Worm (Caenorhabditis elegans) whole organism, L1 larva: Measurements from ENCODE around the gene Y49E10.21.
A peak's percentile ranks its signal among the peaks of the same experiment; 100 is the strongest.

Experiments
- C04F5.9 ChIP-seq: sonication (generic microtip); optimal IDR thresholded peaks from 2 replicates; lab custom pipeline; 2016; ENCODE audit warnings: missing genetic modification characterization, missing compliant biosample characterization
- C16A3.4 ChIP-seq: fragments of 150-350 bp; optimal IDR thresholded peaks from 2 replicates; lab custom pipeline; 2014; ENCODE audit warnings: missing biosample characterization, missing genetic modification characterization
- F16B12.6 ChIP-seq: fragments of 150-350 bp; optimal IDR thresholded peaks from 2 replicates; lab custom pipeline; 2014; ENCODE audit warnings: missing biosample characterization, missing genetic modification characterization
- Y116A8C.19 ChIP-seq: sonication (generic microtip); optimal IDR thresholded peaks from 2 replicates; lab custom pipeline; 2016; ENCODE audit warnings: missing compliant biosample characterization, missing genetic modification characterization, borderline replicate concordance
- ceh-63 ChIP-seq: fragments of 200-800 bp; sonication (Bioruptor generic); optimal IDR thresholded peaks from 2 replicates; lab custom pipeline; 2018; ENCODE audit warnings: mild to moderate bottlenecking, missing genetic modification characterization, missing compliant biosample characterization
- ceh-82 ChIP-seq, 3 experiments: fragments of 150-350 bp in 1 of 3; sonication (generic microtip) in 2 of 3; optimal IDR thresholded peaks; 2 replicates each; lab custom pipeline; 2014 to 2017; ENCODE audit warnings: missing biosample characterization in 3 of 3, missing genetic modification characterization in 3 of 3
- ces-1 ChIP-seq: fragments of 150-350 bp; optimal IDR thresholded peaks from 2 replicates; lab custom pipeline; 2014; ENCODE audit warnings: missing biosample characterization, missing genetic modification reagents, missing genetic modification characterization
- dpl-1 ChIP-seq, 3 experiments: fragments of 150-350 bp in 2 of 3; sonication (generic microtip) in 1 of 3; optimal IDR thresholded peaks; 2 replicates each; lab custom pipeline; 2014 to 2017; ENCODE audit warnings: missing biosample characterization in 3 of 3, missing genetic modification characterization in 3 of 3, missing genetic modification reagents in 3 of 3
- dsc-1 ChIP-seq: sonication (generic microtip); optimal IDR thresholded peaks from 2 replicates; lab custom pipeline; 2016; ENCODE audit warnings: mild to moderate bottlenecking, missing genetic modification characterization, missing compliant biosample characterization
- efl-1 ChIP-seq, 4 experiments: fragments of 150-350 bp; optimal IDR thresholded peaks in 3 of 4; peaks in 1 of 4; 1 replicate in 1 of 4; 2 replicates in 3 of 4; lab custom pipeline; 2014; ENCODE audit warnings: missing biosample characterization in 2 of 4, missing genetic modification characterization in 2 of 4, missing genetic modification reagents in 2 of 4
- elt-2 ChIP-seq: sonication (generic microtip); optimal IDR thresholded peaks from 2 replicates; lab custom pipeline; 2016; ENCODE audit warnings: missing genetic modification characterization, mild to moderate bottlenecking, inconsistent platforms, missing compliant biosample characterization, missing genetic modification reagents
- elt-3 ChIP-seq, 6 experiments: fragments of 150-350 bp in 1 of 6; sonication (generic microtip); optimal IDR thresholded peaks; 2 replicates each; lab custom pipeline; 2017 to 2018; ENCODE audit warnings: missing biosample characterization in 6 of 6, missing genetic modification characterization in 6 of 6, inconsistent platforms in 1 of 6
- fkh-10 ChIP-seq: sonication (generic microtip); optimal IDR thresholded peaks from 2 replicates; lab custom pipeline; 2017; ENCODE audit warnings: missing biosample characterization, missing genetic modification reagents, missing genetic modification characterization
- fkh-4 ChIP-seq: sonication (generic microtip); optimal IDR thresholded peaks from 2 replicates; lab custom pipeline; 2016; ENCODE audit warnings: missing compliant biosample characterization, missing genetic modification characterization, borderline replicate concordance
- fkh-8 ChIP-seq: sonication (generic microtip); optimal IDR thresholded peaks from 2 replicates; lab custom pipeline; 2016; ENCODE audit warnings: mild to moderate bottlenecking, missing genetic modification characterization, missing compliant biosample characterization
- fos-1 ChIP-seq: fragments of 150-350 bp; optimal IDR thresholded peaks from 2 replicates; lab custom pipeline; 2014; ENCODE audit warnings: missing biosample characterization, missing genetic modification characterization
- lin-14 ChIP-seq: fragments of 200-800 bp; sonication (Bioruptor generic); optimal IDR thresholded peaks from 2 replicates; lab custom pipeline; 2018; ENCODE audit warnings: mild to moderate bottlenecking, missing genetic modification characterization, moderate library complexity, missing compliant biosample characterization
- lin-35 ChIP-seq, 2 experiments: fragments of 150-350 bp; optimal IDR thresholded peaks; 2 replicates each; lab custom pipeline; 2014; ENCODE audit warnings: missing biosample characterization in 2 of 2, missing genetic modification characterization in 2 of 2, missing genetic modification reagents in 2 of 2
- lir-3 ChIP-seq: sonication (generic microtip); optimal IDR thresholded peaks from 2 replicates; lab custom pipeline; 2016; ENCODE audit warnings: mild to moderate bottlenecking, missing genetic modification characterization, moderate library complexity, missing compliant biosample characterization; ENCODE audit not compliant: poor library complexity
- lsy-2 ChIP-seq, 2 experiments: fragments of 150-350 bp; optimal IDR thresholded peaks; 2 replicates each; lab custom pipeline; 2014; ENCODE audit warnings: missing biosample characterization in 2 of 2, missing genetic modification characterization in 2 of 2
- mab-9 ChIP-seq: fragments of 200-800 bp; sonication (Bioruptor generic); IDR thresholded peaks from 2 replicates; pipeline ENCODE4 v1.3.6; 2022; ENCODE audit warnings: missing genetic modification reagents, missing genetic modification characterization, missing compliant biosample characterization
- mdl-1 ChIP-seq, 2 experiments: fragments of 150-350 bp; optimal IDR thresholded peaks; 2 replicates each; lab custom pipeline; 2014 to 2017; ENCODE audit warnings: missing biosample characterization in 2 of 2, missing genetic modification characterization in 2 of 2, inconsistent platforms in 1 of 2
- mef-2 ChIP-seq: fragments of 150-350 bp; optimal IDR thresholded peaks from 2 replicates; lab custom pipeline; 2014; ENCODE audit warnings: missing biosample characterization, missing genetic modification characterization
- mep-1 ChIP-seq: fragments of 150-350 bp; optimal IDR thresholded peaks from 2 replicates; lab custom pipeline; 2014; ENCODE audit warnings: missing biosample characterization, missing genetic modification characterization
- nhr-12 ChIP-seq: sonication (generic microtip); optimal IDR thresholded peaks from 2 replicates; lab custom pipeline; 2017; ENCODE audit warnings: missing biosample characterization, missing genetic modification characterization
- nhr-19 ChIP-seq: fragments of 200-800 bp; sonication (Bioruptor generic); conservative IDR thresholded peaks from 2 replicates; pipeline ENCODE4 v1.3.6; 2022; ENCODE audit warnings: missing genetic modification characterization, missing compliant biosample characterization
- nhr-28 ChIP-seq: fragments of 150-350 bp; optimal IDR thresholded peaks from 2 replicates; lab custom pipeline; 2014; ENCODE audit warnings: missing biosample characterization, missing genetic modification characterization
- nhr-47 ChIP-seq: sonication (generic microtip); optimal IDR thresholded peaks from 2 replicates; lab custom pipeline; 2016; ENCODE audit warnings: mild to moderate bottlenecking, missing genetic modification characterization, moderate library complexity, missing compliant biosample characterization
- nhr-77 ChIP-seq: fragments of 150-350 bp; optimal IDR thresholded peaks from 2 replicates; lab custom pipeline; 2014; ENCODE audit warnings: missing biosample characterization, missing genetic modification characterization
- nhr-85 ChIP-seq: sonication (generic microtip); peaks from one replicate; lab custom pipeline; 2016; ENCODE audit warnings: missing genetic modification characterization, inconsistent platforms, missing compliant biosample characterization
- nhr-90 ChIP-seq: sonication (generic microtip); optimal IDR thresholded peaks from 2 replicates; lab custom pipeline; 2016; ENCODE audit warnings: mild to moderate bottlenecking, missing genetic modification characterization, missing compliant biosample characterization; ENCODE audit not compliant: poor library complexity
- pag-3 ChIP-seq: sonication (generic microtip); optimal IDR thresholded peaks from 2 replicates; lab custom pipeline; 2017; ENCODE audit warnings: missing genetic modification characterization, mild to moderate bottlenecking, missing compliant biosample characterization, antibody characterized with exemption, borderline replicate concordance; ENCODE audit not compliant: insufficient read depth
- skn-1 ChIP-seq: fragments of 150-350 bp; optimal IDR thresholded peaks from 2 replicates; lab custom pipeline; 2014; ENCODE audit warnings: missing biosample characterization, missing genetic modification characterization
- snpc-4 ChIP-seq: fragments of 150-350 bp; optimal IDR thresholded peaks from 2 replicates; lab custom pipeline; 2014; ENCODE audit warnings: missing biosample characterization, missing genetic modification characterization
- snu-23 ChIP-seq: sonication (generic microtip); optimal IDR thresholded peaks from 2 replicates; lab custom pipeline; 2016; ENCODE audit warnings: missing genetic modification characterization, missing compliant biosample characterization
- swsn-7 ChIP-seq: sonication (generic microtip); optimal IDR thresholded peaks from 2 replicates; lab custom pipeline; 2016; ENCODE audit warnings: missing genetic modification characterization, missing compliant biosample characterization
- tbx-2 ChIP-seq: sonication (generic microtip); optimal IDR thresholded peaks from 2 replicates; lab custom pipeline; 2016; ENCODE audit warnings: missing genetic modification characterization, missing compliant biosample characterization
- unc-86 ChIP-seq: sonication (generic microtip); optimal IDR thresholded peaks from 2 replicates; lab custom pipeline; 2016; ENCODE audit warnings: missing genetic modification characterization, missing compliant biosample characterization
- unc-98 ChIP-seq: fragments of 200-800 bp; sonication (Bioruptor generic); IDR thresholded peaks from 2 replicates; pipeline ENCODE4 v1.3.6; 2022; ENCODE audit warnings: missing genetic modification characterization, missing compliant biosample characterization
- xbp-1 ChIP-seq: sonication (generic microtip); optimal IDR thresholded peaks from 2 replicates; lab custom pipeline; 2016; ENCODE audit warnings: missing genetic modification characterization, missing compliant biosample characterization
- zag-1 ChIP-seq: fragments of 150-350 bp; optimal IDR thresholded peaks from 2 replicates; lab custom pipeline; 2014; ENCODE audit warnings: missing biosample characterization, missing genetic modification characterization
- ztf-4 ChIP-seq: fragments of 150-350 bp; optimal IDR thresholded peaks from 2 replicates; lab custom pipeline; 2014; ENCODE audit warnings: missing biosample characterization, missing genetic modification characterization

The Y49E10.21 gene

DNA sequence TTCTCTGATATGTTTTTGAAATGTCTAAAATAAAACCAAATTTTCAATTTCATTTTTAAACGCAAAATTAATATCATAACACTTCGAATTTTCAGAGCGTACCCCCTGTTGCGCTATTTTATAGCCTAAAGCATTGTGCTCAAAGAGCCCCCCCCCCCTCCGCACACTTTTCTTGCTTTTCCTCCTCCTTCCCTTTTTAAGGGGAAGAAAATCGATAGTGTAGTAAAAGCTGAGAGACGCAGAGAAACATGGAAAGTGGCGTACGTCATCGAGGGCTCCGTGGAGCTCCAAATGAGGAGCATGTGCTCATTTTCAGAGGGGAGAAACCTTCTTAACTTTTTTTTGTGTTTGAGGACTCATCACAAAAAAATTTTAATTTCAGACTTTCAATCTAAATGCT lies 15.1 kb downstream of the Y49E10.21 start, which contains the start of gene cccp-1:
cccp-1 (plus strand) TSS at position 377 of the 400 bp plus-strand sequence.
- TF ChIP-seq C16A3.4 (tag; lab: Kevin White, UChicago), result no peak
- no peak for TF ChIP-seq nhr-85 (tag; lab: Kevin White, UChicago)
- TF ChIP-seq ztf-4 (tag; lab: Kevin White, UChicago), result no peak
- TF ChIP-seq mab-9 (GFP tag; lab: Robert Waterston, UW), result no peak
- peak; percentile 24 for TF ChIP-seq F16B12.6 (tag; lab: Kevin White, UChicago)
- TF ChIP-seq nhr-19 (GFP tag; lab: Robert Waterston, UW), result no peak
- TF ChIP-seq lin-35 (GFP tag; optimal IDR thresholded peaks at IDR 0.05; lab: Kevin White, UChicago), result peak in 1 of 2 experiments; percentile 39
- TF ChIP-seq efl-1 (optimal IDR thresholded peaks at IDR 0.05; lab: Kevin White, UChicago), result peak; percentile 45 to 55
- TF ChIP-seq efl-1 (GFP tag; optimal IDR thresholded peaks at IDR 0.05 in 1 of 2; lab: Kevin White, UChicago), result peak in 1 of 2 experiments; percentile 21
- peak in 1 of 2 experiments; percentile 6 for TF ChIP-seq mdl-1 (tag; optimal IDR thresholded peaks at IDR 0.05; lab: Kevin White, UChicago)
- TF ChIP-seq fkh-8 (tag; lab: Kevin White, UChicago), result peak; percentile 72
- TF ChIP-seq snu-23, result peak; percentile 15
- no peak for TF ChIP-seq nhr-12 (tag; lab: Kevin White, UChicago)
- TF ChIP-seq dpl-1 (GFP tag; optimal IDR thresholded peaks at IDR 0.05; lab: Kevin White, UChicago), result peak in 1 of 3 experiments; percentile 46
- TF ChIP-seq ces-1 (GFP tag; lab: Kevin White, UChicago), result no peak
- peak; percentile 8 to 43 for TF ChIP-seq lsy-2 (tag; optimal IDR thresholded peaks at IDR 0.05; lab: Kevin White, UChicago)
- peak; percentile 84 for TF ChIP-seq lin-14
- peak; percentile 21 for TF ChIP-seq swsn-7 (tag; lab: Kevin White, UChicago)
- peak; percentile 42 for TF ChIP-seq mep-1
- no peak for TF ChIP-seq zag-1 (tag; lab: Kevin White, UChicago)
- TF ChIP-seq ceh-82 (tag; optimal IDR thresholded peaks at IDR 0.05; lab: Kevin White, UChicago), result peak; percentile 18 to 61 (median 47)
- peak; percentile 58 for TF ChIP-seq nhr-47
- TF ChIP-seq tbx-2 (tag; lab: Kevin White, UChicago), result peak; percentile 8
- TF ChIP-seq unc-86 (tag; lab: Kevin White, UChicago), result peak; percentile 53
- no peak for TF ChIP-seq elt-3 (tag; optimal IDR thresholded peaks at IDR 0.05; lab: Kevin White, UChicago)
- no peak for TF ChIP-seq nhr-90 (tag; lab: Kevin White, UChicago)
- TF ChIP-seq dsc-1 (tag; lab: Kevin White, UChicago), result peak; percentile 8
- TF ChIP-seq Y116A8C.19 (tag; lab: Kevin White, UChicago), result no peak
- peak; percentile 30 for TF ChIP-seq fkh-10
- TF ChIP-seq xbp-1 (tag; lab: Kevin White, UChicago), result peak; percentile 0

DNA sequence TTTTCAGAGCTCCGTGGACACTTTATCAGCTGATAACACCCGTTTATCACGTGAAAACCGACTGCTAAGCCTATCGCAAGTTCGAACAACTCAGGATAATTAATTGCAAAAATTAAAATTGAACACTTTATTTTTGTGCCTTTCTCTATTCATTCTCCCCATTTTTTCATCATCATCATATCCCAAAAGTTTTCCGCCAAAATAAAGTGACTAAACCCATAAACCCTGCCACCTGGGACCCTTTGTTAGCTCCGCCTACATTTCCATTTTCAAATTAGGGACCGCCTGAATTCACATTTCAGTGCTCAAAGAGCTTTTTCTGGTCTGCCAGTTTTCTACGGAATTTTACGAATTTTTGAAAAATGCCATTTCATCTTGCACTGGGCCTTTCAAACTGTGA lies 27.0 kb downstream of the Y49E10.21 start, which contains the start of gene arrd-16:
arrd-16 (plus strand) TSS at position 301 of the 400 bp plus-strand sequence.
- TF ChIP-seq ces-1 (GFP tag; lab: Kevin White, UChicago), result no peak
- no peak for TF ChIP-seq nhr-47
- TF ChIP-seq mep-1, result no peak
- TF ChIP-seq snpc-4 (tag; lab: Kevin White, UChicago), result no peak
- TF ChIP-seq efl-1 (optimal IDR thresholded peaks at IDR 0.05; lab: Kevin White, UChicago), result no peak
- no peak for TF ChIP-seq efl-1 (GFP tag; optimal IDR thresholded peaks at IDR 0.05 in 1 of 2; lab: Kevin White, UChicago)
- TF ChIP-seq nhr-28 (tag; lab: Kevin White, UChicago), result no peak
- TF ChIP-seq ztf-4 (tag; lab: Kevin White, UChicago), result no peak
- no peak for TF ChIP-seq skn-1

- no peak for TF ChIP-seq ceh-63
- TF ChIP-seq C04F5.9 (tag; lab: Kevin White, UChicago), result no peak
- no peak for TF ChIP-seq nhr-77
- TF ChIP-seq xbp-1 (tag; lab: Kevin White, UChicago), result no peak
- TF ChIP-seq elt-2, result no peak
- TF ChIP-seq nhr-47, result no peak
- TF ChIP-seq lir-3 (tag; lab: Kevin White, UChicago), result no peak
- no peak for TF ChIP-seq lsy-2 (tag; optimal IDR thresholded peaks at IDR 0.05; lab: Kevin White, UChicago)
- TF ChIP-seq fos-1 (tag; lab: Kevin White, UChicago), result no peak
- no peak for TF ChIP-seq mef-2
- TF ChIP-seq ztf-4 (tag; lab: Kevin White, UChicago), result no peak
- TF ChIP-seq pag-3, result no peak
- TF ChIP-seq fkh-4, result no peak
- TF ChIP-seq unc-86 (tag; lab: Kevin White, UChicago), result no peak
- TF ChIP-seq unc-98, result no peak
- TF ChIP-seq, all 84 proteins: peak for 0
These were observed 34.6 kb downstream of the Y49E10.21 start, which contains the start of gene Y49E10.25 for ce11 chrIII:12491984-12492383. Y49E10.25 (minus strand) TSS chrIII:12492084.
